Worm (Caenorhabditis elegans): ENCODE measurements around the gene twk-17.

The twk-17 gene

DNA sequence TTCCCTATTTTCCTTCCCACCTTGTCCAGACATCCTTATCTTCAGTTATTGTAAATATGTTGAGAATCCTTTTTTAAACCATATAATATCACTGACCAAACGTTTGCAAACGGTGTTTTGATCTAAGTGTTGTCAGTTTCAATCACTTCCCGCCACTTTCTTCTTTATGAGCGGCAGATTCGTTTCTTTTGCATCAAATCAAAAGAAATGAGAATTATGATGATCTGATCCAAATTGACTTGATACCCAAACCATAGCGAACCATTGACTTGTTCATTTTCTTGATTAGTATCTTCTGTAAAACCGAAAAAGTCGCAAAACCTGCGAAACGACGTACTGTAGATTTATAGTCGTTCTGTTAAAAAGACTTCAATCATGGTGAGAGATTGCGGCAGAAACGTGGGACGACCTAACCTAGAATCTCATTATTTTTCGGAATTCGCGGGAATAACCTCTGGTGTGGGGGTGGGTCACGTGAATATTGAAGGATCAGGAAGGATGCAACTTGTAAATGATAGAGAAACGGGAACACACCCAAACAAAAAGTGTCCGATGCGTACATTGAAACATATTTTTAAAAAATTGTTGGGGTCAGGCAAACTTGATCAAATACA lies 13.8 kb downstream of the twk-17 start:
- TF ChIP-seq sox-4 (tag; optimal IDR thresholded peaks at IDR 0.05) (no peak), sdc-2 (tag; optimal IDR thresholded peaks at IDR 0.05) (no peak)

DNA sequence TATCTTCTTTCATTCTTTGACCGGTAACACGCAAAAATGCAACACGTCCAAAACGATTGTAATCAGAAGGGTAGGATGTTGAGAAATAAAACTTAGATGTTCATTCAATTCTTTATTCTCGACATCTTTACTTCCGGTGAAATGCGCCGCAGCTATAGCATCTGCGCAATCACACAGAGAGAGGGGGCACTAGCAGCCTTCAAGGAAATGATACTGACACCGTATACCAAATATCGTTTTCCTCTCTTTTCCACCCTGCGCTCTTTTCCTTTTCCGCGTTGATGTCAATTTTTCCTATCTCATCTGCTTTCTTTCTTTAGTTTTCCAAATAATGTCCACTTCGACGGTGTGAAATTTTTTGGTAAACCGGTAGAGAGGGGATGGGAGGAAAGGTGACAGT lies 17.1 kb downstream of the twk-17 start:
- TF ChIP-seq pag-3 (tag; optimal IDR thresholded peaks at IDR 0.05; ENCODE audit: borderline replicate concordance) (no peak), C08G9.2 (tag; optimal IDR thresholded peaks at IDR 0.05) (no peak), ets-4 (tag; optimal IDR thresholded peaks at IDR 0.05) (no peak), fkh-6 (tag; optimal IDR thresholded peaks at IDR 0.05) (no peak), pha-4 (tag; optimal IDR thresholded peaks at IDR 0.05) (no peak), tbx-7 (tag; optimal IDR thresholded peaks at IDR 0.05) (no peak), nhr-232 (tag; optimal IDR thresholded peaks at IDR 0.05) (no peak), unc-42 (tag; optimal IDR thresholded peaks at IDR 0.05) (no peak), ahr-1 (tag; optimal IDR thresholded peaks at IDR 0.05) (no peak), ceh-19 (GFP tag; optimal IDR thresholded peaks at IDR 0.05) (no peak), K02D7.2 (tag; optimal IDR thresholded peaks at IDR 0.05) (no peak), lin-11 (tag; optimal IDR thresholded peaks at IDR 0.05) (no peak), lim-6 (tag; optimal IDR thresholded peaks at IDR 0.05) (no peak), ceh-31 (tag; optimal IDR thresholded peaks at IDR 0.05) (no peak), C38D4.7 (GFP tag; optimal IDR thresholded peaks at IDR 0.05) (no peak), pqm-1 (tag; optimal IDR thresholded peaks at IDR 0.05) (no peak), sdc-2 (tag; optimal IDR thresholded peaks at IDR 0.05) (no peak), ceh-34 (tag; optimal IDR thresholded peaks at IDR 0.05) (no peak), ceh-48 (tag; optimal IDR thresholded peaks at IDR 0.05) (no peak)

DNA sequence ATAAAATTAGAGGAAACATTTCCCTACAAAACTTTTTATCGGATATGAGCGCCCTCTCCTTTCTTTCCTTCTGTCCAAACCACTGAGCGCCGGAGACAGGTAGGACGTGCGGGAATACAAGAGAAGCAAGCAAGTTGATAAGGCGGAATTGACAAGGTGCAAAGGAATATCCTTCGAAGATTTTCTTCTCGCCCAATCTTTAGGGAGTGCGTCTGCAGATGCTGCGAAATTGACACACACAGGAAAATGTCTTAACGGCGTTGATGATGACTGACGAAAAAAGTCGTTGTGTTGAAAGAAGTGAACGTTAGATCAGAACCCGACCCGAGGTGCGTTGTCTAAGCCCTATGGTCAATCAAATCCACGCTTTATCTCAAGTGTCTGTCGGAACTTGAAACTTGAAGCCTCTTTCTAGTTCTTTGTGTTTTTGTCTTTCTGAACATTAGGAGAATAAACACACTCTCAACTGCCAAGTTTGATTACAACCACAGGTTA lies 20.1 kb downstream of the twk-17 start:
- no peak for TF ChIP-seq lin-11 (tag; optimal IDR thresholded peaks at IDR 0.05)
- TF ChIP-seq fkh-6 (tag; optimal IDR thresholded peaks at IDR 0.05): no peak
- no peak for TF ChIP-seq pros-1 (tag; optimal IDR thresholded peaks at IDR 0.05)

DNA sequence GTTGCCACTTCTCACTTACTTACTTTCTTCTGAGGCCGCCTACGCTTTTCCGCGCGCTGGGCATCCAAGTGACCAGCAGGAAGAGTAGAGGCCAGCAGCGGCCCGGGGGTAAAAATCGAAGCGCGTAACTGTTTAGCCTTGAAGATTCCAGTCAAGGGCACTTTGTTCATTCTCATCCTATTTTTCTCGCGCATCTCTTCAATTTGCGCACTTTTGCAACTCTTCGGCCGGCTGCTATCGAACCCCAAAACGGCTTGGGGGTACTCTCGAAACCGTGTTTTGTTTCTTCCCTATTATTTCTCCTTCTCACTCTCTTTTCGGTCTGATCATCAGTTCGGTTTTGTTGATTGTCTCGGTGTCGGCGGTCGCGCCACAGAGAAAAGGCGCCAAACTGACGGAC lies 21.3 kb downstream of the twk-17 start:
- TF ChIP-seq dve-1 (tag; optimal IDR thresholded peaks at IDR 0.05) (no peak), gmeb-2 (tag; optimal IDR thresholded peaks at IDR 0.05) (no peak), hlh-15 (tag; optimal IDR thresholded peaks at IDR 0.05) (no peak), C08G9.2 (tag; optimal IDR thresholded peaks at IDR 0.05) (peak; percentile 29), tbx-2 (tag; optimal IDR thresholded peaks at IDR 0.05) (no peak)

DNA sequence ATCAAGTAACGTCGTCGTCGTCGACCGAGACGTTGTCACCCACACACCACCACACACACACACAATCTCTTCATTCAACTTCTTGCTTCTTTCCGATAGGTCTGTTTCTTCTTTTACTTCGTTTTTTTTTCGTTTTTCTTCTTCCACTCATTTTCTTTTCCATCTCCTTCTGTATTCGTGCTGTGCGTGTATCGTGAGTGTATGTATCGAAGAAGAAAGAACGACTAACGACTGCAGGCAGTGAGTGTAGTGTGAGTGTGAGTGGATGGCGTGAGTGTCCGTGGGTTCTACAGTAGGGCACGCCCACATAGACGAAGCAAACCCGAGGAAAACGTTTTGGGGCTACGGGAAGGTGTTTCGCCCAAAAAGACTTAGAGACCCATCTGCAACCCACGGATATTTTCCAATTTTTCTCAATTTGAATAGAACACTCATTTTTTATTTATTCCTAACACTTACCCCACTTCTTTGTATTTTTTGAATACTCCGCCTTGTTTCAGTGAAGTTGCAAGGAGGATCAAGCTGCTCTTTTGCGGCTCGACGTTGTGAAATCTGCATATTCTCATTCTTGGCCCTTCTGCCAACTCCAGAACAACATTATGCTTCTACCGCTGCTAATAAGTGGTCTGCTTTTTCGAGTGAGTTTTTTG lies 22.1 kb downstream of the twk-17 start, which contains the start of gene adt-2:
TSS of gene adt-2 (plus strand) at position 600 of the 650 bp plus-strand sequence.
- TF ChIP-seq pax-1 (tag; optimal IDR thresholded peaks at IDR 0.05): no peak
- no peak for TF ChIP-seq lin-11 (tag; optimal IDR thresholded peaks at IDR 0.05)
- TF ChIP-seq ceh-45 (GFP tag; IDR thresholded peaks at IDR 0.05): no peak
- TF ChIP-seq pha-2 (tag; optimal IDR thresholded peaks at IDR 0.05): no peak
- TF ChIP-seq K02D7.2 (tag; optimal IDR thresholded peaks at IDR 0.05): no peak
- no peak for TF ChIP-seq ceh-2 (tag; optimal IDR thresholded peaks at IDR 0.05)
- TF ChIP-seq ceh-18 (tag; optimal IDR thresholded peaks at IDR 0.05): no peak
- no peak for TF ChIP-seq C38D4.7 (GFP tag; optimal IDR thresholded peaks at IDR 0.05)
- TF ChIP-seq ama-1 (optimal IDR thresholded peaks at IDR 0.05): no peak
- no peak for TF ChIP-seq nhr-232 (tag; optimal IDR thresholded peaks at IDR 0.05)
- TF ChIP-seq odd-2 (tag; optimal IDR thresholded peaks at IDR 0.05): no peak
- TF ChIP-seq tbx-7 (tag; optimal IDR thresholded peaks at IDR 0.05): no peak
- TF ChIP-seq F13H6.1 (tag; optimal IDR thresholded peaks at IDR 0.05): no peak
- no peak for TF ChIP-seq rnt-1 (tag; optimal IDR thresholded peaks at IDR 0.05)
- no peak for TF ChIP-seq fax-1 (tag; optimal IDR thresholded peaks at IDR 0.05)
- TF ChIP-seq unc-55 (GFP tag; optimal IDR thresholded peaks at IDR 0.05): no peak

All from whole organism, late embryonic.